Worm (Caenorhabditis elegans) whole organism, young adult: ENCODE results near the gene F54F2.9.

ENCODE experiments used
- ama-1 ChIP-seq, 3 experiments: fragments of 150-350 bp in 1 of 3; sonication (generic microtip) in 2 of 3; optimal IDR thresholded peaks; 2 replicates each; lab custom pipeline; 2014 to 2018; ENCODE audit warnings: missing biosample characterization in 2 of 3, missing genetic modification characterization in 2 of 3, missing genetic modification reagents in 2 of 3
- lag-1 ChIP-seq: fragments of 200-800 bp; sonication (Bioruptor generic); IDR thresholded peaks from 2 replicates; pipeline ENCODE4 v1.3.6; 2022; ENCODE audit warnings: missing genetic modification reagents, missing genetic modification characterization, missing compliant biosample characterization
- nfyb-1 ChIP-seq: fragments of 200-800 bp; sonication (Bioruptor generic); IDR thresholded peaks from 2 replicates; pipeline ENCODE4 v1.3.6; 2022; ENCODE audit warnings: missing genetic modification reagents, missing genetic modification characterization, missing compliant biosample characterization
- ztf-6 ChIP-seq: fragments of 200-800 bp; sonication (Bioruptor generic); IDR thresholded peaks from 2 replicates; pipeline ENCODE4 v1.3.6; 2022; ENCODE audit warnings: missing genetic modification reagents, missing genetic modification characterization, missing compliant biosample characterization

The F54F2.9 gene

DNA sequence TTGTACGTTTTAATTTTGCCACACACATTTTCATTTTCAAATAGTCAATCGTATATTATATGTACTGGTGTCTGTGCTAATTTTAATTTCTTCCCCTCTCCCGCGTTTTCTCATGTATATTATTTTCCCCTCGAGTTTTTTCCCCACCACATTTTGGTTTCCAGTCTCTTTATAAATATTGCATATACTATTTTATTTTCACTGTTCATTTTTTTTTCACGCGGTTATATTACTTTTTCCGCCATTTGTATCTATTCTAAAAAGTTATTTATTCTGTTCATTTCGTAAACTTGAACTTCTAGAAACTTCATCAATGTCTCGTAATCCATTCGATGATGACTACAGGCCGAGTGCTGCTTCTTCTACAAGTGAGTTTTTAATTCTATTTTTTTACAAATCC lies 51.1 kb downstream of the F54F2.9 start, which contains the start of gene snap-29:
snap-29 (plus strand) TSS at position 301 of the 400 bp plus-strand sequence.
- TF ChIP-seq ama-1 (optimal IDR thresholded peaks at IDR 0.05; lab: Kevin White, UChicago), result no peak
- no peak for TF ChIP-seq ama-1 (GFP tag; optimal IDR thresholded peaks at IDR 0.05; lab: Kevin White, UChicago)
- no peak for TF ChIP-seq lag-1 (GFP tag; lab: Robert Waterston, UW)
- no peak for TF ChIP-seq ztf-6
- 0 out of 2 replicates have a peak, but pooled peaks have one; percentile 9 for TF ChIP-seq nfyb-1 (GFP tag; lab: Robert Waterston, UW)
